Fruit fly (Drosophila melanogaster): ENCODE results near the gene betaggt-I.
A peak's percentile ranks its signal among the peaks of the same experiment; 100 is the strongest.

The betaggt-I gene

DNA sequence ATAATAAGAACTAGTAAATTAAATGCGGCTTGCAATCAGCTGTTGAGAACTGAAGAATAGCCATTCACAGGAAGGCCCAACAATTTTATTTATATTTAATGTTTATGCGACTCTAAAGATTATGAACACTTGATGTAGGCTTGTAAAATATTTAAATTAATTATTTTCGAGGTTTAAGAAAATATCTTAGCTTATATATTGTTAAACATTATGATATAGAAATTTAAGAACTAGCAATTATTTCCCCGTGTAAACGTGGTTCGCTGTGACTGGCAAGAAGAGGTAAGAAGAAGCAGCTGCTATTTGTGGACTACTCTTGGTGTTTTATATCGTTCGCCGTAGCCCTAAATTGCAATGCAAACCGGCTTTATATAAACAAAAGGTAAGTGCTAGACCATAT lies at the start of gene betaggt-I, which contains the start of gene mRpL24 (continued):
- TF ChIP-seq CG10979 (tag; optimal IDR thresholded peaks at IDR 0.05) (peak; percentile 96), aop (GFP tag; IDR thresholded peaks at IDR 0.05) (peak; percentile 87), CG8089 (GFP tag; optimal IDR thresholded peaks at IDR 0.05) (peak; percentile 55), CG7786 (GFP tag; optimal IDR thresholded peaks at IDR 0.05) (peak; percentile 72), Kr (GFP tag; optimal IDR thresholded peaks at IDR 0.05) (no peak), Fer3 (tag; optimal IDR thresholded peaks at IDR 0.05) (peak; percentile 98), HLHmδ (GFP tag; optimal IDR thresholded peaks at IDR 0.05) (no peak), Ets65A (GFP tag) (peak; percentile 94), Scr (GFP tag; IDR thresholded peaks at IDR 0.05; ENCODE audit: partially characterized antibody) (no peak; the same call in 1 of the 2 replicates), CG8944 (GFP tag; optimal IDR thresholded peaks at IDR 0.05) (peak; percentile 75), CG17829 (tag; optimal IDR thresholded peaks at IDR 0.05) (peak; percentile 98), CG32532 (GFP tag; IDR thresholded peaks at IDR 0.05) (peak; percentile 97), lmd (GFP tag; IDR thresholded peaks at IDR 0.05) (peak; percentile 95), CG6689 (GFP tag; IDR thresholded peaks at IDR 0.05) (peak; percentile 98), Gsc (GFP tag; IDR thresholded peaks at IDR 0.05) (peak; percentile 84), CG14014 (GFP tag; IDR thresholded peaks at IDR 0.05) (peak; percentile 96), rib (GFP tag; IDR thresholded peaks at IDR 0.05) (peak; percentile 92), kay (GFP tag; optimal IDR thresholded peaks at IDR 0.05) (peak; percentile 94), CG9932 (GFP tag; IDR thresholded peaks at IDR 0.05) (peak; percentile 97), grau (tag; optimal IDR thresholded peaks at IDR 0.05) (peak; percentile 97), Adf1 (GFP tag; IDR thresholded peaks at IDR 0.05) (peak; percentile 84), bab2 (GFP tag; optimal IDR thresholded peaks at IDR 0.05) (peak; percentile 72), kni (GFP tag; optimal IDR thresholded peaks at IDR 0.05) (no peak), CG18011 (GFP tag; optimal IDR thresholded peaks at IDR 0.05) (peak; percentile 85), CG13424 (tag; optimal IDR thresholded peaks at IDR 0.05) (peak; percentile 98), CG10274 (GFP tag; optimal IDR thresholded peaks at IDR 0.05) (peak; percentile 71), E2f1 (GFP tag; IDR thresholded peaks at IDR 0.05) (peak; percentile 97), CG11560 (tag; IDR thresholded peaks at IDR 0.05) (peak; percentile 83), CG9437 (GFP tag; optimal IDR thresholded peaks at IDR 0.05) (peak; percentile 87), croc (GFP tag; conservative IDR thresholded peaks at IDR 0.05) (peak; percentile 93), sima (GFP tag; optimal IDR thresholded peaks at IDR 0.05) (no peak), CG7987 (GFP tag; optimal IDR thresholded peaks at IDR 0.05) (peak; percentile 91), row (GFP tag; IDR thresholded peaks at IDR 0.05) (peak; percentile 99), CG11456 (GFP tag; IDR thresholded peaks at IDR 0.05) (peak; percentile 94), CG13894 (tag; optimal IDR thresholded peaks at IDR 0.05) (peak; percentile 96), CG2129 (GFP tag; IDR thresholded peaks at IDR 0.05; ENCODE audit: partially characterized antibody) (no peak), Hr3 (GFP tag; optimal IDR thresholded peaks at IDR 0.05) (peak; percentile 96), z (GFP tag; IDR thresholded peaks at IDR 0.05) (peak; percentile 65; the same call in 2 of the 3 replicates), CG4424 (GFP tag; optimal IDR thresholded peaks at IDR 0.05) (peak; percentile 95), hbn (GFP tag; IDR thresholded peaks at IDR 0.05; ENCODE audit: partially characterized antibody) (no peak), dmrt11E (tag; optimal IDR thresholded peaks at IDR 0.05) (peak; percentile 96), CG10654 (GFP tag; optimal IDR thresholded peaks at IDR 0.05) (peak; percentile 92), HLH54F (GFP tag; optimal IDR thresholded peaks at IDR 0.05) (peak; percentile 85), CG12769 (tag; optimal IDR thresholded peaks at IDR 0.05) (peak; percentile 92), CG8924 (tag; optimal IDR thresholded peaks at IDR 0.05) (peak; percentile 98), sna (GFP tag; IDR thresholded peaks at IDR 0.05; ENCODE audit: partially characterized antibody) (0 out of 2 replicates have a peak, but pooled peaks have one; percentile 19), br (optimal IDR thresholded peaks at IDR 0.05) (no peak), CG14667 (GFP tag; IDR thresholded peaks at IDR 0.05) (peak; percentile 93), exex (tag; optimal IDR thresholded peaks at IDR 0.05) (peak; percentile 87), sim (GFP tag; IDR thresholded peaks at IDR 0.05) (peak; percentile 92), E2f2 (GFP tag; IDR thresholded peaks at IDR 0.05) (peak; percentile 81), CG3726 (GFP tag; IDR thresholded peaks at IDR 0.05) (peak; percentile 88)

Measured in whole organism, embryonic.